Fruit fly (Drosophila melanogaster) whole organism, embryonic: Measurements from ENCODE around the gene Atg2.

Experiments
- Asciz ChIP-seq: fragments of 200-800 bp; sonication (Bioruptor generic); optimal IDR thresholded peaks from 2 replicates; lab custom pipeline; 2017; ENCODE audit warnings: missing biosample characterization, mild to moderate bottlenecking, missing genetic modification characterization, missing genetic modification reagents
- B-H1 ChIP-seq: fragments of 200-800 bp; sonication (Bioruptor generic); IDR thresholded peaks from 3 replicates; pipeline ENCODE4 v1.3.6; 2022; ENCODE audit warnings: missing biosample characterization, missing genetic modification characterization
- BEAF-32 ChIP-seq: fragments of 200-800 bp; sonication (Bioruptor generic); optimal IDR thresholded peaks from 3 replicates; lab custom pipeline; 2017; ENCODE audit warnings: missing biosample characterization, missing genetic modification characterization, mild to moderate bottlenecking, moderate library complexity, missing genetic modification reagents
- CG10959 ChIP-seq: fragments of 200-800 bp; sonication (Bioruptor generic); IDR thresholded peaks from 2 replicates; pipeline ENCODE4 v1.3.6; 2022; ENCODE audit warnings: missing biosample characterization, missing genetic modification characterization
- CG11723 ChIP-seq: fragments of 200-800 bp; sonication (Bioruptor generic); optimal IDR thresholded peaks from 2 replicates; lab custom pipeline; 2017; ENCODE audit warnings: missing biosample characterization, mild to moderate bottlenecking, missing genetic modification characterization
- CG14441 ChIP-seq: fragments of 200-800 bp; sonication (Bioruptor generic); IDR thresholded peaks from 2 replicates; pipeline ENCODE4 v1.3.6; 2022; ENCODE audit warnings: missing biosample characterization, missing genetic modification characterization
- CG14710 ChIP-seq: fragments of 200-800 bp; sonication (Bioruptor generic); optimal IDR thresholded peaks from 3 replicates; lab custom pipeline; 2019; ENCODE audit warnings: missing biosample characterization, mild to moderate bottlenecking, missing genetic modification characterization, moderate library complexity
- CG15601 ChIP-seq: fragments of 200-800 bp; sonication (Bioruptor generic); optimal IDR thresholded peaks from 3 replicates; lab custom pipeline; 2019; ENCODE audit warnings: missing biosample characterization, mild to moderate bottlenecking, missing genetic modification characterization, moderate library complexity
- CG16863 ChIP-seq: fragments of 200-800 bp; sonication (Bioruptor generic); optimal IDR thresholded peaks from 3 replicates; lab custom pipeline; 2016; ENCODE audit warnings: missing biosample characterization, missing genetic modification characterization
- CG17802 ChIP-seq: fragments of 200-800 bp; sonication (Bioruptor generic); optimal IDR thresholded peaks from 2 replicates; lab custom pipeline; 2018; ENCODE audit warnings: missing biosample characterization, mild to moderate bottlenecking, missing genetic modification characterization, moderate library complexity
- CG2678 ChIP-seq: fragments of 200-800 bp; sonication (Bioruptor generic); optimal IDR thresholded peaks from 3 replicates; lab custom pipeline; 2019; ENCODE audit warnings: missing biosample characterization, mild to moderate bottlenecking, missing genetic modification characterization, moderate library complexity
- CG33213 ChIP-seq: fragments of 200-800 bp; sonication (Bioruptor generic); optimal IDR thresholded peaks from 3 replicates; lab custom pipeline; 2016; ENCODE audit warnings: missing biosample characterization, missing genetic modification characterization
- CG4617 ChIP-seq: fragments of 200-800 bp; sonication (Bioruptor generic); optimal IDR thresholded peaks from 3 replicates; lab custom pipeline; 2016; ENCODE audit warnings: missing biosample characterization, missing genetic modification characterization, borderline replicate concordance
- CG5180 ChIP-seq: fragments of 200-800 bp; sonication (Bioruptor generic); optimal IDR thresholded peaks from 3 replicates; lab custom pipeline; 2017; ENCODE audit warnings: missing biosample characterization, missing genetic modification characterization, mild to moderate bottlenecking, moderate library complexity, missing genetic modification reagents
- CG7357 ChIP-seq: fragments of 200-800 bp; sonication (Bioruptor generic); IDR thresholded peaks from 3 replicates; pipeline ENCODE4 v1.3.6; 2022; ENCODE audit warnings: missing biosample characterization, missing genetic modification characterization
- CG7786 ChIP-seq: fragments of 200-800 bp; sonication (Bioruptor generic); optimal IDR thresholded peaks from 2 replicates; lab custom pipeline; 2016; ENCODE audit warnings: missing biosample characterization, missing genetic modification characterization
- Fer2 ChIP-seq: fragments of 200-800 bp; sonication (Bioruptor generic); optimal IDR thresholded peaks from 2 replicates; lab custom pipeline; 2018; ENCODE audit warnings: missing biosample characterization, mild to moderate bottlenecking, missing genetic modification characterization, moderate library complexity
- NC2α ChIP-seq: fragments of 200-800 bp; sonication (Bioruptor generic); optimal IDR thresholded peaks from 2 replicates; lab custom pipeline; 2016; ENCODE audit warnings: missing biosample characterization, missing genetic modification characterization
- Nf-YC ChIP-seq: fragments of 200-800 bp; optimal IDR thresholded peaks from 3 replicates; lab custom pipeline; 2019; ENCODE audit warnings: missing biosample characterization, mild to moderate bottlenecking, missing genetic modification characterization, moderate library complexity
- Sox100B ChIP-seq: fragments of 200-800 bp; sonication (Bioruptor generic); optimal IDR thresholded peaks from 3 replicates; lab custom pipeline; 2018; ENCODE audit warnings: missing biosample characterization, mild to moderate bottlenecking, missing genetic modification characterization
- Sry-δ ChIP-seq: fragments of 200-800 bp; sonication (Bioruptor generic); optimal IDR thresholded peaks from 2 replicates; lab custom pipeline; 2016; ENCODE audit warnings: missing biosample characterization, missing genetic modification characterization
- Trl ChIP-seq, 3 experiments: fragments of >200 bp in 2 of 3; fragments of 200-800 bp in 1 of 3; sonication (Bioruptor generic) in 1 of 3; optimal IDR thresholded peaks; 2 replicates in 1 of 3; 3 replicates in 2 of 3; lab custom pipeline; 2016 to 2017; ENCODE audit warnings: missing biosample characterization in 1 of 3, missing genetic modification characterization in 1 of 3
- Usf ChIP-seq: fragments of 200-800 bp; sonication (Bioruptor generic); optimal IDR thresholded peaks from 2 replicates; lab custom pipeline; 2017; ENCODE audit warnings: missing genotype, missing biosample characterization, missing genetic modification characterization
- Vsx1 ChIP-seq: fragments of 200-800 bp; sonication (Bioruptor generic); optimal IDR thresholded peaks from 2 replicates; lab custom pipeline; 2017; ENCODE audit warnings: missing biosample characterization, mild to moderate bottlenecking, missing genetic modification characterization, missing genetic modification reagents
- Xrp1 ChIP-seq: fragments of 200-800 bp; sonication (Bioruptor generic); IDR thresholded peaks from 2 replicates; pipeline ENCODE4 v1.3.6; 2022; ENCODE audit warnings: missing biosample characterization, missing genetic modification characterization
- al ChIP-seq: fragments of 200-800 bp; sonication (Bioruptor generic); IDR thresholded peaks from 2 replicates; pipeline ENCODE4 v1.3.6; 2022; ENCODE audit warnings: missing biosample characterization, missing genetic modification characterization
- ato ChIP-seq: fragments of 200-800 bp; sonication (Bioruptor generic); IDR thresholded peaks from 2 replicates; pipeline ENCODE4 v1.3.6; 2022; ENCODE audit warnings: missing biosample characterization, missing genetic modification characterization; ENCODE audit not compliant: partially characterized antibody
- ci ChIP-seq: fragments of 200-800 bp; sonication (Bioruptor generic); IDR thresholded peaks from 3 replicates; pipeline ENCODE4 v1.3.6; 2022; ENCODE audit warnings: missing biosample characterization, missing genetic modification characterization
- crc ChIP-seq: fragments of 200-800 bp; sonication (Bioruptor generic); optimal IDR thresholded peaks from 2 replicates; lab custom pipeline; 2016; ENCODE audit warnings: missing biosample characterization, missing genetic modification characterization
- crol ChIP-seq: fragments of 200-800 bp; sonication (Bioruptor generic); IDR thresholded peaks from 2 replicates; pipeline ENCODE4 v1.3.6; 2022; ENCODE audit warnings: missing biosample characterization, missing genetic modification characterization
- danr ChIP-seq: fragments of 200-800 bp; sonication (Bioruptor generic); IDR thresholded peaks from 2 replicates; pipeline ENCODE4 v1.3.6; 2022; ENCODE audit warnings: missing biosample characterization, missing genetic modification characterization
- dmrt99B ChIP-seq: fragments of 200-800 bp; sonication (Bioruptor generic); optimal IDR thresholded peaks from 2 replicates; lab custom pipeline; 2018; ENCODE audit warnings: missing biosample characterization, mild to moderate bottlenecking, missing genetic modification characterization, moderate library complexity
- ewg ChIP-seq: fragments of 200-800 bp; sonication (Bioruptor generic); optimal IDR thresholded peaks from 3 replicates; lab custom pipeline; 2017; ENCODE audit warnings: mild to moderate bottlenecking, missing biosample characterization, missing genetic modification reagents, missing genetic modification characterization
- gsb-n ChIP-seq: fragments of 200-800 bp; sonication (Bioruptor generic); optimal IDR thresholded peaks from 3 replicates; lab custom pipeline; 2018; ENCODE audit warnings: missing biosample characterization, mild to moderate bottlenecking, missing genetic modification characterization
- hbn ChIP-seq: fragments of 200-800 bp; sonication (Bioruptor generic); IDR thresholded peaks from 2 replicates; pipeline ENCODE4 v1.3.6; 2022; ENCODE audit warnings: missing biosample characterization, missing genetic modification characterization; ENCODE audit not compliant: partially characterized antibody
- inv ChIP-seq: fragments of 200-800 bp; sonication (Bioruptor generic); IDR thresholded peaks from 2 replicates; pipeline ENCODE4 v1.3.6; 2022; ENCODE audit warnings: missing biosample characterization, missing genetic modification characterization; ENCODE audit not compliant: partially characterized antibody
- kay ChIP-seq: fragments of 200-800 bp; sonication (Bioruptor generic); optimal IDR thresholded peaks from 2 replicates; lab custom pipeline; 2016; ENCODE audit warnings: missing biosample characterization, missing genetic modification characterization
- knrl ChIP-seq: fragments of 200-800 bp; sonication (Bioruptor generic); IDR thresholded peaks from 3 replicates; pipeline ENCODE4 v1.3.6; 2022; ENCODE audit warnings: missing biosample characterization, missing genetic modification characterization; ENCODE audit not compliant: partially characterized antibody
- lab ChIP-seq: fragments of 200-800 bp; sonication (Bioruptor generic); optimal IDR thresholded peaks from 3 replicates; lab custom pipeline; 2017; ENCODE audit warnings: missing biosample characterization, missing genetic modification characterization, mild to moderate bottlenecking, moderate library complexity, missing genetic modification reagents
- lbe ChIP-seq: fragments of 200-800 bp; sonication (Bioruptor generic); optimal IDR thresholded peaks from 2 replicates; lab custom pipeline; 2016; ENCODE audit warnings: missing biosample characterization, mild to moderate bottlenecking, missing genetic modification characterization
- nmo ChIP-seq: fragments of 200-800 bp; sonication (Bioruptor generic); optimal IDR thresholded peaks from 2 replicates; lab custom pipeline; 2018; ENCODE audit warnings: missing biosample characterization, mild to moderate bottlenecking, missing genetic modification characterization, moderate library complexity
- nom ChIP-seq: fragments of 200-800 bp; sonication (Bioruptor generic); optimal IDR thresholded peaks from 2 replicates; lab custom pipeline; 2017; ENCODE audit warnings: missing biosample characterization, missing genetic modification characterization, mild to moderate bottlenecking, moderate library complexity, missing genetic modification reagents
- ranshi ChIP-seq: fragments of 200-800 bp; sonication (Bioruptor generic); IDR thresholded peaks from 2 replicates; pipeline ENCODE4 v1.3.6; 2022; ENCODE audit warnings: missing biosample characterization, missing genetic modification characterization
- seq ChIP-seq: fragments of 200-800 bp; sonication (Bioruptor generic); IDR thresholded peaks from 2 replicates; pipeline ENCODE4 v1.3.6; 2022; ENCODE audit warnings: missing biosample characterization, missing genetic modification characterization
- sim ChIP-seq: fragments of 200-800 bp; sonication (Bioruptor generic); IDR thresholded peaks from 2 replicates; pipeline ENCODE4 v1.3.6; 2022; ENCODE audit warnings: missing biosample characterization, missing genetic modification characterization
- sima ChIP-seq: fragments of 200-800 bp; sonication (Bioruptor generic); optimal IDR thresholded peaks from 2 replicates; lab custom pipeline; 2016; ENCODE audit warnings: missing biosample characterization, missing genetic modification characterization
- sisA ChIP-seq: fragments of 200-800 bp; sonication (Bioruptor generic); IDR thresholded peaks from 2 replicates; pipeline ENCODE4 v1.3.6; 2022; ENCODE audit warnings: missing biosample characterization, missing genetic modification characterization
- tll ChIP-seq, 2 experiments: fragments of 200-800 bp in 1 of 2; fragments of >200 bp in 1 of 2; sonication (Bioruptor generic) in 1 of 2; optimal IDR thresholded peaks; 2 replicates each; lab custom pipeline; 2017 to 2019; ENCODE audit warnings: missing biosample characterization in 2 of 2, missing genetic modification characterization in 2 of 2, mild to moderate bottlenecking in 1 of 2, moderate library complexity in 1 of 2
- zfh1 ChIP-seq: fragments of 200-800 bp; sonication (Bioruptor generic); IDR thresholded peaks from 3 replicates; pipeline ENCODE4 v1.3.6; 2022; ENCODE audit warnings: missing biosample characterization, missing genetic modification characterization

Gene Atg2

dm6 chr3L:2825377-2825776 lies 51.2 kb downstream of the Atg2 start (continued):
- TF ChIP-seq nom, result no peak
- peak; percentile 84 for TF ChIP-seq CG2678 (tag; lab: Kevin White, UChicago)
- TF ChIP-seq lab (GFP tag; lab: Kevin White, UChicago), result peak; percentile 84
- TF ChIP-seq Sox100B (GFP tag; lab: Kevin White, UChicago), result peak; percentile 44
- no peak for TF ChIP-seq crol
- peak; percentile 45 for TF ChIP-seq Nf-YC
- no peak for TF ChIP-seq sima (GFP tag; lab: Kevin White, UChicago)
- no peak for TF ChIP-seq BEAF-32 (GFP tag; lab: Kevin White, UChicago)
- TF ChIP-seq nmo (GFP tag; lab: Kevin White, UChicago), result peak; percentile 57
- TF ChIP-seq CG17802 (tag; lab: Kevin White, UChicago), result no peak
- peak; percentile 73; the same call in 2 of the 3 replicates for TF ChIP-seq ci (GFP tag; lab: Robert Waterston, UW)
- TF ChIP-seq NC2α (GFP tag; lab: Kevin White, UChicago), result no peak
- peak; percentile 39; the same call in 1 of the 2 replicates for TF ChIP-seq danr (GFP tag; lab: Robert Waterston, UW)
- TF ChIP-seq Fer2 (tag; lab: Kevin White, UChicago), result no peak
- TF ChIP-seq hbn (GFP tag; lab: Robert Waterston, UW), result no peak
- TF ChIP-seq ewg (GFP tag; lab: Kevin White, UChicago), result peak; percentile 53
- TF ChIP-seq Asciz, result peak; percentile 68
- no peak for TF ChIP-seq tll (GFP tag; optimal IDR thresholded peaks at IDR 0.05; lab: Kevin White, UChicago)
- no peak for TF ChIP-seq inv (GFP tag; lab: Robert Waterston, UW)
- TF ChIP-seq al (GFP tag; lab: Robert Waterston, UW), result no peak
- TF ChIP-seq CG11723 (GFP tag; lab: Kevin White, UChicago), result peak; percentile 2
- TF ChIP-seq CG16863 (GFP tag; lab: Kevin White, UChicago), result no peak
- TF ChIP-seq CG10959 (GFP tag; lab: Robert Waterston, UW), result no peak
- no peak for TF ChIP-seq Trl (optimal IDR thresholded peaks at IDR 0.05; lab: Kevin White, UChicago)
- TF ChIP-seq Trl (GFP tag; optimal IDR thresholded peaks at IDR 0.05; lab: Kevin White, UChicago), result no peak
- TF ChIP-seq zfh1 (GFP tag; lab: Robert Waterston, UW), result 0 out of 3 replicates have a peak, but pooled peaks have one; percentile 37
- TF ChIP-seq ranshi (GFP tag; lab: Robert Waterston, UW), result 0 out of 2 replicates have a peak, but pooled peaks have one; percentile 18
- TF ChIP-seq Usf, result no peak
- TF ChIP-seq gsb-n, result peak; percentile 55
- peak; percentile 75 for TF ChIP-seq CG15601 (tag; lab: Kevin White, UChicago)
- no peak for TF ChIP-seq CG33213 (GFP tag; lab: Kevin White, UChicago)
- peak; percentile 58 for TF ChIP-seq sisA (GFP tag; lab: Robert Waterston, UW)
- no peak for TF ChIP-seq sim
- no peak for TF ChIP-seq seq (GFP tag; lab: Robert Waterston, UW)
- TF ChIP-seq knrl (GFP tag; lab: Robert Waterston, UW), result no peak
- TF ChIP-seq dmrt99B (tag; lab: Kevin White, UChicago), result peak; percentile 83
- TF ChIP-seq lbe, result no peak
- no peak for TF ChIP-seq CG14441
- 0 out of 3 replicates have a peak, but pooled peaks have one; percentile 37 for TF ChIP-seq CG7357 (GFP tag; lab: Robert Waterston, UW)
- no peak for TF ChIP-seq Vsx1 (GFP tag; lab: Kevin White, UChicago)
- TF ChIP-seq CG4617 (GFP tag; lab: Kevin White, UChicago), result no peak
- peak; percentile 42 for TF ChIP-seq CG5180
- TF ChIP-seq crc, result no peak
- TF ChIP-seq kay (GFP tag; lab: Kevin White, UChicago), result peak; percentile 15
- peak; percentile 42 for TF ChIP-seq CG14710 (tag; lab: Kevin White, UChicago)
- TF ChIP-seq Xrp1 (GFP tag; lab: Robert Waterston, UW), result peak; percentile 47; the same call in 1 of the 2 replicates
- TF ChIP-seq ato, result no peak
- TF ChIP-seq B-H1 (GFP tag; lab: Robert Waterston, UW), result peak; percentile 31; the same call in 1 of the 3 replicates
- TF ChIP-seq Sry-δ (GFP tag; lab: Kevin White, UChicago), result no peak
- no peak for TF ChIP-seq CG7786 (GFP tag; lab: Kevin White, UChicago)
